Worm (Caenorhabditis elegans) whole organism, late embryonic: Measurements from ENCODE around the gene C11H1.5.

Experiments used
- C08G9.2 ChIP-seq: sonication (generic microtip); optimal IDR thresholded peaks from 2 replicates; lab custom pipeline; 2016; ENCODE audit warnings: mild to moderate bottlenecking, missing genetic modification characterization, moderate library complexity, missing compliant biosample characterization
- F13H6.1 ChIP-seq: sonication (generic microtip); optimal IDR thresholded peaks from 2 replicates; lab custom pipeline; 2016; ENCODE audit warnings: missing genetic modification characterization, missing compliant biosample characterization
- K02D7.2 ChIP-seq: sonication (generic microtip); optimal IDR thresholded peaks from 2 replicates; lab custom pipeline; 2017; ENCODE audit warnings: mild to moderate bottlenecking, missing genetic modification characterization, missing compliant biosample characterization
- K09A11.1 ChIP-seq: sonication (generic microtip); optimal IDR thresholded peaks from 2 replicates; lab custom pipeline; 2017; ENCODE audit warnings: antibody characterized with exemption, mild to moderate bottlenecking, missing genetic modification characterization, missing compliant biosample characterization; ENCODE audit not compliant: insufficient read depth
- ahr-1 ChIP-seq: sonication (generic microtip); optimal IDR thresholded peaks from 2 replicates; lab custom pipeline; 2016; ENCODE audit warnings: missing genetic modification characterization, missing compliant biosample characterization
- ceh-14 ChIP-seq: sonication (generic microtip); optimal IDR thresholded peaks from 2 replicates; lab custom pipeline; 2016; ENCODE audit warnings: missing genotype, missing genetic modification characterization, missing compliant biosample characterization
- ceh-19 ChIP-seq: fragments of 200-800 bp; sonication (Bioruptor generic); optimal IDR thresholded peaks from 2 replicates; lab custom pipeline; 2018; ENCODE audit warnings: mild to moderate bottlenecking, missing genetic modification characterization, missing compliant biosample characterization
- ceh-2 ChIP-seq: sonication (generic microtip); optimal IDR thresholded peaks from 2 replicates; lab custom pipeline; 2016; ENCODE audit warnings: missing genotype, missing genetic modification characterization, missing compliant biosample characterization
- ceh-22 ChIP-seq: sonication (generic microtip); optimal IDR thresholded peaks from 2 replicates; lab custom pipeline; 2017; ENCODE audit warnings: missing biosample characterization, missing genetic modification characterization
- ceh-24 ChIP-seq: sonication (generic microtip); optimal IDR thresholded peaks from 2 replicates; lab custom pipeline; 2016; ENCODE audit warnings: mild to moderate bottlenecking, missing genetic modification characterization, missing compliant biosample characterization
- ceh-30 ChIP-seq: fragments of 150-350 bp; optimal IDR thresholded peaks from 2 replicates; lab custom pipeline; 2014; ENCODE audit warnings: missing biosample characterization, missing genetic modification characterization
- ceh-45 ChIP-seq: fragments of 200-800 bp; sonication (Bioruptor generic); IDR thresholded peaks from 2 replicates; pipeline ENCODE4 v1.3.6; 2022; ENCODE audit warnings: missing genetic modification reagents, missing genetic modification characterization, missing compliant biosample characterization
- ceh-48 ChIP-seq: sonication (generic microtip); optimal IDR thresholded peaks from 2 replicates; lab custom pipeline; 2016; ENCODE audit warnings: missing genetic modification characterization, inconsistent platforms, missing compliant biosample characterization
- ceh-6 ChIP-seq: fragments of 200-800 bp; sonication (Bioruptor generic); optimal IDR thresholded peaks from 2 replicates; lab custom pipeline; 2018; ENCODE audit warnings: mild to moderate bottlenecking, missing genetic modification characterization, missing compliant biosample characterization
- ceh-9 ChIP-seq: sonication (generic microtip); optimal IDR thresholded peaks from 2 replicates; lab custom pipeline; 2016; ENCODE audit warnings: mild to moderate bottlenecking, missing genetic modification characterization, inconsistent platforms, missing compliant biosample characterization
- dmd-4 ChIP-seq: sonication (generic microtip); optimal IDR thresholded peaks from 2 replicates; lab custom pipeline; 2016; ENCODE audit warnings: borderline replicate concordance, missing genetic modification characterization, missing compliant biosample characterization
- dve-1 ChIP-seq: sonication (generic microtip); optimal IDR thresholded peaks from 2 replicates; lab custom pipeline; 2017; ENCODE audit warnings: antibody characterized with exemption, mild to moderate bottlenecking, missing genetic modification characterization, missing compliant biosample characterization
- elt-2 ChIP-seq: sonication (generic microtip); optimal IDR thresholded peaks from 2 replicates; lab custom pipeline; 2016; ENCODE audit warnings: missing genetic modification reagents, missing genetic modification characterization, missing compliant biosample characterization
- elt-4 ChIP-seq: sonication (generic microtip); optimal IDR thresholded peaks from 2 replicates; lab custom pipeline; 2016; ENCODE audit warnings: missing genetic modification characterization, missing compliant biosample characterization
- ets-4 ChIP-seq: sonication (generic microtip); optimal IDR thresholded peaks from 2 replicates; lab custom pipeline; 2016; ENCODE audit warnings: missing genetic modification characterization, missing compliant biosample characterization
- hlh-13 ChIP-seq: fragments of 200-800 bp; sonication (Bioruptor generic); optimal IDR thresholded peaks from 2 replicates; lab custom pipeline; 2018; ENCODE audit warnings: mild to moderate bottlenecking, missing genetic modification characterization, missing compliant biosample characterization
- hlh-30 ChIP-seq: sonication (generic microtip); optimal IDR thresholded peaks from 2 replicates; lab custom pipeline; 2017; ENCODE audit warnings: antibody characterized with exemption, missing genetic modification characterization, missing compliant biosample characterization; ENCODE audit not compliant: insufficient read depth
- hlh-8 ChIP-seq: sonication (generic microtip); optimal IDR thresholded peaks from 2 replicates; lab custom pipeline; 2016; ENCODE audit warnings: missing genotype, missing genetic modification characterization, missing compliant biosample characterization
- lim-6 ChIP-seq: sonication (generic microtip); optimal IDR thresholded peaks from 2 replicates; lab custom pipeline; 2016; ENCODE audit warnings: missing genetic modification characterization, missing compliant biosample characterization
- lin-11 ChIP-seq: fragments of 200-800 bp; sonication (Bioruptor generic); optimal IDR thresholded peaks from 2 replicates; lab custom pipeline; 2018; ENCODE audit warnings: mild to moderate bottlenecking, missing genetic modification characterization, missing compliant biosample characterization
- madf-2 ChIP-seq: sonication (generic microtip); optimal IDR thresholded peaks from 2 replicates; lab custom pipeline; 2017; ENCODE audit warnings: missing genetic modification characterization, missing compliant biosample characterization
- mec-3 ChIP-seq: sonication (generic microtip); optimal IDR thresholded peaks from 2 replicates; lab custom pipeline; 2016; ENCODE audit warnings: borderline replicate concordance, missing genetic modification characterization, missing compliant biosample characterization
- npax-4 ChIP-seq: sonication (generic microtip); optimal IDR thresholded peaks from 2 replicates; lab custom pipeline; 2016; ENCODE audit warnings: missing genetic modification characterization, missing compliant biosample characterization
- odd-2 ChIP-seq: sonication (generic microtip); optimal IDR thresholded peaks from 2 replicates; lab custom pipeline; 2017; ENCODE audit warnings: antibody characterized with exemption, mild to moderate bottlenecking, missing genetic modification characterization, missing compliant biosample characterization
- pag-3 ChIP-seq: sonication (generic microtip); optimal IDR thresholded peaks from 2 replicates; lab custom pipeline; 2016; ENCODE audit warnings: missing compliant biosample characterization, missing genetic modification characterization, borderline replicate concordance
- pax-1 ChIP-seq: fragments of 150-350 bp; optimal IDR thresholded peaks from 2 replicates; lab custom pipeline; 2014; ENCODE audit warnings: missing biosample characterization, missing genetic modification characterization
- pha-4 ChIP-seq: fragments of 150-350 bp; optimal IDR thresholded peaks from 2 replicates; lab custom pipeline; 2018; ENCODE audit warnings: missing biosample characterization, missing genetic modification reagents, missing genetic modification characterization
- pros-1 ChIP-seq: fragments of 150-350 bp; optimal IDR thresholded peaks from 2 replicates; lab custom pipeline; 2014; ENCODE audit warnings: missing biosample characterization, missing genetic modification reagents, missing genetic modification characterization
- rnt-1 ChIP-seq: sonication (generic microtip); optimal IDR thresholded peaks from 2 replicates; lab custom pipeline; 2016; ENCODE audit warnings: missing genetic modification characterization, missing compliant biosample characterization
- sdc-2 ChIP-seq: sonication (generic microtip); optimal IDR thresholded peaks from 2 replicates; lab custom pipeline; 2016; ENCODE audit warnings: missing genotype, missing genetic modification characterization, missing compliant biosample characterization
- sox-2 ChIP-seq: fragments of 200-800 bp; sonication (Bioruptor generic); IDR thresholded peaks from 2 replicates; pipeline ENCODE4 v1.3.6; 2022; ENCODE audit warnings: missing genetic modification reagents, missing genetic modification characterization, missing compliant biosample characterization
- sox-4 ChIP-seq: sonication (generic microtip); optimal IDR thresholded peaks from 2 replicates; lab custom pipeline; 2017; ENCODE audit warnings: mild to moderate bottlenecking, missing genetic modification characterization, inconsistent platforms, missing compliant biosample characterization
- syd-9 ChIP-seq: sonication (generic microtip); optimal IDR thresholded peaks from 2 replicates; lab custom pipeline; 2016; ENCODE audit warnings: mild to moderate bottlenecking, missing genetic modification characterization, moderate library complexity, missing compliant biosample characterization
- tbx-7 ChIP-seq: sonication (generic microtip); optimal IDR thresholded peaks from 2 replicates; lab custom pipeline; 2016; ENCODE audit warnings: missing genotype, missing genetic modification characterization, missing compliant biosample characterization
- unc-55 ChIP-seq: sonication (generic microtip); optimal IDR thresholded peaks from 2 replicates; lab custom pipeline; 2017; ENCODE audit warnings: missing biosample characterization, missing genetic modification reagents, missing genetic modification characterization
- zip-5 ChIP-seq: sonication (generic microtip); optimal IDR thresholded peaks from 2 replicates; lab custom pipeline; 2016; ENCODE audit warnings: missing genetic modification characterization, missing compliant biosample characterization

Gene C11H1.5

ce11 chrX:14340381-14340780, 37.4 kb upstream of the C11H1.5 start, which contains the start of gene sel-7:
TSS of gene sel-7 (minus strand) at chrX:14340481.
- TF ChIP-seq elt-2 (tag; lab: Kevin White, UChicago) (no peak), dmd-4 (tag; lab: Kevin White, UChicago) (no peak), syd-9 (tag; lab: Kevin White, UChicago) (no peak), ceh-22 (tag; lab: Kevin White, UChicago) (no peak), lim-6 (tag; lab: Kevin White, UChicago) (no peak), C08G9.2 (no peak), hlh-13 (GFP tag; lab: Kevin White, UChicago) (no peak), hlh-8 (no peak), ceh-48 (no peak), npax-4 (no peak), ceh-9 (no peak), ets-4 (no peak), ceh-2 (tag; lab: Kevin White, UChicago) (no peak), ceh-14 (tag; lab: Kevin White, UChicago) (no peak), sdc-2 (tag; lab: Kevin White, UChicago) (no peak), ceh-30 (tag; lab: Kevin White, UChicago) (no peak), odd-2 (tag; lab: Kevin White, UChicago) (no peak), tbx-7 (no peak)

- TF ChIP-seq unc-55 (GFP tag; lab: Kevin White, UChicago): no peak
- TF ChIP-seq madf-2 (tag; lab: Kevin White, UChicago): no peak
- TF ChIP-seq ets-4: no peak
- TF ChIP-seq hlh-30 (tag; lab: Kevin White, UChicago): no peak
- TF ChIP-seq odd-2 (tag; lab: Kevin White, UChicago): no peak
- no peak for TF ChIP-seq hlh-8
- no peak for TF ChIP-seq mec-3 (tag; lab: Kevin White, UChicago)
- TF ChIP-seq pax-1: no peak
- TF ChIP-seq tbx-7: no peak
- TF ChIP-seq zip-5: no peak
- TF ChIP-seq pha-4: no peak
- no peak for TF ChIP-seq ceh-6 (GFP tag; lab: Kevin White, UChicago)
- TF ChIP-seq K02D7.2 (tag; lab: Kevin White, UChicago): no peak
- no peak for TF ChIP-seq pag-3
- TF ChIP-seq lim-6 (tag; lab: Kevin White, UChicago): no peak
- TF ChIP-seq sox-2 (GFP tag; lab: Robert Waterston, UW): no peak
- TF ChIP-seq rnt-1 (tag; lab: Kevin White, UChicago): no peak
- TF ChIP-seq ceh-19 (GFP tag; lab: Kevin White, UChicago): no peak
- no peak for TF ChIP-seq ceh-45
Observed at ce11 chrX:14339723-14340122, 36.7 kb upstream of the C11H1.5 start.

- TF ChIP-seq ceh-9 (no peak), sox-4 (tag; lab: Kevin White, UChicago) (no peak), K09A11.1 (tag; lab: Kevin White, UChicago) (no peak), lin-11 (tag; lab: Kevin White, UChicago) (no peak), ceh-24 (tag; lab: Kevin White, UChicago) (no peak), F13H6.1 (tag; lab: Kevin White, UChicago) (no peak)
Observed at ce11 chrX:14338896-14339295, 35.9 kb upstream of the C11H1.5 start.

ce11 chrX:14335621-14336020, 32.6 kb upstream of the C11H1.5 start:
- TF ChIP-seq unc-55 (GFP tag; lab: Kevin White, UChicago): no peak
- no peak for TF ChIP-seq elt-4 (tag; lab: Kevin White, UChicago)
- TF ChIP-seq lin-11 (tag; lab: Kevin White, UChicago): no peak
- no peak for TF ChIP-seq syd-9 (tag; lab: Kevin White, UChicago)
- TF ChIP-seq dve-1 (tag; lab: Kevin White, UChicago): no peak
- TF ChIP-seq madf-2 (tag; lab: Kevin White, UChicago): no peak
- no peak for TF ChIP-seq ahr-1 (tag; lab: Kevin White, UChicago)
- TF ChIP-seq pros-1 (tag; lab: Kevin White, UChicago): no peak
- TF ChIP-seq ceh-2 (tag; lab: Kevin White, UChicago): no peak
